Worm (Caenorhabditis elegans) whole organism, L4 larva: Measurements from ENCODE around the gene klp-6.

Experiments used
- F49E8.2 ChIP-seq: sonication (generic microtip); optimal IDR thresholded peaks from 2 replicates; lab custom pipeline; 2016; ENCODE audit warnings: missing compliant biosample characterization, mild to moderate bottlenecking, missing genetic modification characterization, borderline replicate concordance
- ceh-20 ChIP-seq: fragments of 200-800 bp; sonication (Bioruptor generic); IDR thresholded peaks from 2 replicates; pipeline ENCODE4 v1.3.6; 2022; ENCODE audit warnings: missing genetic modification reagents, missing genetic modification characterization, missing compliant biosample characterization
- dpl-1 ChIP-seq: fragments of 150-350 bp; optimal IDR thresholded peaks from 2 replicates; lab custom pipeline; 2014; ENCODE audit warnings: missing biosample characterization, missing genetic modification reagents, missing genetic modification characterization
- fos-1 ChIP-seq: fragments of 150-350 bp; optimal IDR thresholded peaks from 2 replicates; lab custom pipeline; 2014; ENCODE audit warnings: missing biosample characterization, missing genetic modification characterization
- nhr-10 ChIP-seq: fragments of 150-350 bp; optimal IDR thresholded peaks from 2 replicates; lab custom pipeline; 2014; ENCODE audit warnings: missing biosample characterization, missing genetic modification characterization
- skn-1 ChIP-seq: fragments of 150-350 bp; optimal IDR thresholded peaks from 2 replicates; lab custom pipeline; 2014; ENCODE audit warnings: missing biosample characterization, missing genetic modification characterization
- tag-97 ChIP-seq: fragments of 200-800 bp; sonication (Bioruptor generic); IDR thresholded peaks from 2 replicates; pipeline ENCODE4 v1.3.6; 2022; ENCODE audit warnings: missing genetic modification characterization, missing compliant biosample characterization
- ztf-11 ChIP-seq: fragments of 150-350 bp; optimal IDR thresholded peaks from 2 replicates; lab custom pipeline; 2014; ENCODE audit warnings: missing biosample characterization, missing genetic modification characterization
- ztf-7 ChIP-seq: fragments of 150-350 bp; optimal IDR thresholded peaks from 2 replicates; lab custom pipeline; 2014; ENCODE audit warnings: missing biosample characterization, missing genetic modification characterization

- TF ChIP-seq dpl-1 (GFP tag; lab: Kevin White, UChicago): no peak
- TF ChIP-seq tag-97 (GFP tag; lab: Robert Waterston, UW): no peak
- no peak for TF ChIP-seq F49E8.2
- TF ChIP-seq skn-1: no peak
- no peak for TF ChIP-seq fos-1
- TF ChIP-seq ztf-7: no peak
- TF ChIP-seq nhr-10: no peak
- TF ChIP-seq ztf-11: no peak
- no peak for TF ChIP-seq ceh-20 (GFP tag; lab: Robert Waterston, UW)
Measured at ce11 chrIII:5012460-5012859, 18.3 kb upstream of the klp-6 start.
